Worm (Caenorhabditis elegans): ENCODE results near the gene Y17G7B.22.

Gene Y17G7B.22

ce11 chrII:12052136-12052535 lies 15.7 kb upstream of the Y17G7B.22 start (continued):
- TF ChIP-seq nhr-90 (tag; optimal IDR thresholded peaks at IDR 0.05; ENCODE audit: poor library complexity) = no peak
- no peak for TF ChIP-seq C16A3.4 (tag; optimal IDR thresholded peaks at IDR 0.05)
- no peak for TF ChIP-seq ceh-82 (tag; optimal IDR thresholded peaks at IDR 0.05)
- TF ChIP-seq sptf-1 (tag; optimal IDR thresholded peaks at IDR 0.05) = no peak
- no peak for TF ChIP-seq C04F5.9 (tag; optimal IDR thresholded peaks at IDR 0.05)

- TF ChIP-seq snpc-4 (tag; optimal IDR thresholded peaks at IDR 0.05) (no peak), nhr-76 (tag; optimal IDR thresholded peaks at IDR 0.05) (no peak), nhr-85 (tag) (peak; percentile 75), unc-130 (tag; optimal IDR thresholded peaks at IDR 0.05) (peak; percentile 31), elt-3 (tag; optimal IDR thresholded peaks at IDR 0.05) (peak in 1 of 6 experiments; percentile 40), nhr-90 (tag; optimal IDR thresholded peaks at IDR 0.05; ENCODE audit: poor library complexity) (peak; percentile 6), snu-23 (GFP tag; optimal IDR thresholded peaks at IDR 0.05) (peak; percentile 3), lin-35 (GFP tag; optimal IDR thresholded peaks at IDR 0.05) (peak in 1 of 2 experiments; percentile 58), efl-1 (optimal IDR thresholded peaks at IDR 0.05) (no peak), efl-1 (GFP tag; optimal IDR thresholded peaks at IDR 0.05 in 1 of 2) (peak in 1 of 2 experiments; percentile 89), mdl-1 (tag; optimal IDR thresholded peaks at IDR 0.05) (peak in 1 of 2 experiments; percentile 42), nhr-20 (tag; optimal IDR thresholded peaks at IDR 0.05) (peak; percentile 38), nhr-71 (tag; optimal IDR thresholded peaks at IDR 0.05) (peak; percentile 46), blmp-1 (tag; optimal IDR thresholded peaks at IDR 0.05) (peak; percentile 44), lin-14 (GFP tag; optimal IDR thresholded peaks at IDR 0.05) (no peak)
These were observed 14.9 kb upstream of the Y17G7B.22 start for ce11 chrII:12052924-12053323.

ce11 chrII:12053486-12053885 lies 14.3 kb upstream of the Y17G7B.22 start:
- peak; percentile 26 for TF ChIP-seq snu-23 (GFP tag; optimal IDR thresholded peaks at IDR 0.05)
- no peak for TF ChIP-seq tlp-1 (tag; optimal IDR thresholded peaks at IDR 0.05)
- TF ChIP-seq mdl-1 (tag; optimal IDR thresholded peaks at IDR 0.05) = peak in 1 of 2 experiments; percentile 83
- TF ChIP-seq efl-1 (optimal IDR thresholded peaks at IDR 0.05) = no peak
- TF ChIP-seq efl-1 (GFP tag; optimal IDR thresholded peaks at IDR 0.05 in 1 of 2) = no peak
- peak; percentile 17 for TF ChIP-seq mep-1 (tag; optimal IDR thresholded peaks at IDR 0.05)
- TF ChIP-seq sox-4 (tag; optimal IDR thresholded peaks at IDR 0.05) = no peak
- TF ChIP-seq lin-35 (GFP tag; optimal IDR thresholded peaks at IDR 0.05) = peak in 1 of 2 experiments; percentile 38
- no peak for TF ChIP-seq ets-5 (GFP tag; IDR thresholded peaks at IDR 0.05)
- no peak for TF ChIP-seq pax-3 (tag; optimal IDR thresholded peaks at IDR 0.05)
- TF ChIP-seq efl-3 (GFP tag; optimal IDR thresholded peaks at IDR 0.05) = no peak
- no peak for TF ChIP-seq nhr-77 (tag; optimal IDR thresholded peaks at IDR 0.05)
- TF ChIP-seq vab-15 (tag; optimal IDR thresholded peaks at IDR 0.05) = peak; percentile 68
- no peak for TF ChIP-seq nhr-19 (GFP tag; conservative IDR thresholded peaks at IDR 0.05)
- TF ChIP-seq ztf-4 (tag; optimal IDR thresholded peaks at IDR 0.05) = no peak
- TF ChIP-seq isw-1 (GFP tag; IDR thresholded peaks at IDR 0.05) = no peak
- no peak for TF ChIP-seq mef-2 (tag; optimal IDR thresholded peaks at IDR 0.05)
- TF ChIP-seq C16A3.4 (tag; optimal IDR thresholded peaks at IDR 0.05) = no peak
- TF ChIP-seq sup-37 (GFP tag; optimal IDR thresholded peaks at IDR 0.05) = no peak
- TF ChIP-seq swsn-7 (tag; optimal IDR thresholded peaks at IDR 0.05) = no peak
- TF ChIP-seq ces-1 (GFP tag; optimal IDR thresholded peaks at IDR 0.05) = no peak
- TF ChIP-seq elt-2 (tag; optimal IDR thresholded peaks at IDR 0.05) = no peak
- TF ChIP-seq lin-14 (GFP tag; optimal IDR thresholded peaks at IDR 0.05) = peak; percentile 67
- peak in 1 of 2 experiments; percentile 31 for TF ChIP-seq lsy-2 (tag; optimal IDR thresholded peaks at IDR 0.05)
- TF ChIP-seq unc-130 (tag; optimal IDR thresholded peaks at IDR 0.05) = peak; percentile 16
- peak in 4 of 6 experiments; percentile 76 to 95 (median 88) for TF ChIP-seq elt-3 (tag; optimal IDR thresholded peaks at IDR 0.05)
- peak; percentile 81 for TF ChIP-seq nhr-85 (tag)
- no peak for TF ChIP-seq egl-27 (tag; optimal IDR thresholded peaks at IDR 0.05)
- no peak for TF ChIP-seq fos-1 (tag; optimal IDR thresholded peaks at IDR 0.05)
- TF ChIP-seq nhr-20 (tag; optimal IDR thresholded peaks at IDR 0.05) = peak; percentile 28
- no peak for TF ChIP-seq egl-13 (tag; optimal IDR thresholded peaks at IDR 0.05)
- no peak for TF ChIP-seq jun-1 (tag; optimal IDR thresholded peaks at IDR 0.05)
- peak; percentile 58 for TF ChIP-seq blmp-1 (tag; optimal IDR thresholded peaks at IDR 0.05)
- no peak for TF ChIP-seq hlh-17 (GFP tag; optimal IDR thresholded peaks at IDR 0.05; ENCODE audit: borderline replicate concordance)
- TF ChIP-seq nhr-71 (tag; optimal IDR thresholded peaks at IDR 0.05) = peak; percentile 27
- TF ChIP-seq nhr-12 (tag; optimal IDR thresholded peaks at IDR 0.05) = no peak
- no peak for TF ChIP-seq alr-1 (tag; optimal IDR thresholded peaks at IDR 0.05; ENCODE audit: borderline replicate concordance)
- no peak for TF ChIP-seq unc-30 (tag; optimal IDR thresholded peaks at IDR 0.05)
- no peak for TF ChIP-seq aly-2 (tag; optimal IDR thresholded peaks at IDR 0.05)
- TF ChIP-seq zag-1 (tag; optimal IDR thresholded peaks at IDR 0.05) = no peak
- TF ChIP-seq ama-1 (optimal IDR thresholded peaks at IDR 0.05) = no peak
- TF ChIP-seq rnt-1 (tag; optimal IDR thresholded peaks at IDR 0.05) = no peak
